Worm (Caenorhabditis elegans) whole organism, late embryonic: Measurements from ENCODE around the gene C13B4.1.

Source experiments
- ama-1 ChIP-seq: fragments of 150-350 bp; optimal IDR thresholded peaks from 2 replicates; lab custom pipeline; 2014
- ceh-24 ChIP-seq: sonication (generic microtip); optimal IDR thresholded peaks from 2 replicates; lab custom pipeline; 2016; ENCODE audit warnings: mild to moderate bottlenecking, missing genetic modification characterization, missing compliant biosample characterization
- dmd-4 ChIP-seq: sonication (generic microtip); optimal IDR thresholded peaks from 2 replicates; lab custom pipeline; 2016; ENCODE audit warnings: borderline replicate concordance, missing genetic modification characterization, missing compliant biosample characterization
- fkh-10 ChIP-seq: fragments of 150-350 bp; optimal IDR thresholded peaks from 2 replicates; lab custom pipeline; 2014; ENCODE audit warnings: missing biosample characterization, missing genetic modification reagents, missing genetic modification characterization
- fkh-6 ChIP-seq: sonication (generic microtip); optimal IDR thresholded peaks from 2 replicates; lab custom pipeline; 2016; ENCODE audit warnings: missing genetic modification characterization, missing compliant biosample characterization
- hlh-8 ChIP-seq: sonication (generic microtip); optimal IDR thresholded peaks from 2 replicates; lab custom pipeline; 2016; ENCODE audit warnings: missing genotype, missing genetic modification characterization, missing compliant biosample characterization
- nhr-11 ChIP-seq: fragments of 150-350 bp; optimal IDR thresholded peaks from 2 replicates; lab custom pipeline; 2014; ENCODE audit warnings: missing biosample characterization, missing genetic modification characterization
- pha-4 ChIP-seq: fragments of 150-350 bp; optimal IDR thresholded peaks from 2 replicates; lab custom pipeline; 2018; ENCODE audit warnings: missing biosample characterization, missing genetic modification reagents, missing genetic modification characterization
- sox-4 ChIP-seq: sonication (generic microtip); optimal IDR thresholded peaks from 2 replicates; lab custom pipeline; 2017; ENCODE audit warnings: mild to moderate bottlenecking, missing genetic modification characterization, inconsistent platforms, missing compliant biosample characterization
- tbx-2 ChIP-seq: sonication (generic microtip); optimal IDR thresholded peaks from 2 replicates; lab custom pipeline; 2016; ENCODE audit warnings: missing genetic modification characterization, missing compliant biosample characterization

ce11 chrII:14525013-14525412, 45.6 kb upstream of the C13B4.1 start, which contains the start of gene F57C2.4:
- TF ChIP-seq fkh-10 (no peak), pha-4 (tag; lab: Kevin White, UChicago) (no peak), ceh-24 (no peak), dmd-4 (tag; lab: Kevin White, UChicago) (no peak), ama-1 (lab: Kevin White, UChicago) (no peak), hlh-8 (tag; lab: Kevin White, UChicago) (no peak), nhr-11 (tag; lab: Kevin White, UChicago) (no peak), fkh-6 (no peak), sox-4 (no peak), tbx-2 (tag; lab: Kevin White, UChicago) (no peak)
